Fruit fly (Drosophila melanogaster) whole organism, wandering third instar larva: ENCODE measurements around the gene Osi12.

Experiments
- CG32264 ChIP-seq: fragments of 200-800 bp; sonication (Bioruptor generic); optimal IDR thresholded peaks from 2 replicates; lab custom pipeline; 2016; ENCODE audit warnings: missing biosample characterization, missing genetic modification characterization
- Hr83 ChIP-seq: fragments of 200-300 bp; sonication (Bioruptor generic); optimal IDR thresholded peaks from 2 replicates; lab custom pipeline; 2016; ENCODE audit warnings: missing biosample characterization, mild to moderate bottlenecking, missing genetic modification characterization, moderate library complexity; ENCODE audit not compliant: poor library complexity, severe bottlenecking
- OdsH ChIP-seq: fragments of 200-800 bp; sonication (Bioruptor generic); optimal IDR thresholded peaks from 2 replicates; lab custom pipeline; 2016; ENCODE audit warnings: missing biosample characterization, mild to moderate bottlenecking, missing genetic modification characterization
- dsf ChIP-seq: sonication (Bioruptor generic); optimal IDR thresholded peaks from 2 replicates; lab custom pipeline; 2016; ENCODE audit warnings: missing biosample characterization, missing genetic modification characterization, borderline replicate concordance
- foxo ChIP-seq, 2 experiments: fragments of 200-800 bp; sonication (Bioruptor generic); optimal IDR thresholded peaks; 2 replicates in 1 of 2; 3 replicates in 1 of 2; lab custom pipeline; 2016 to 2017; ENCODE audit warnings: missing biosample characterization in 2 of 2, missing genetic modification characterization in 2 of 2
- fru ChIP-seq: fragments of 200-800 bp; sonication (Bioruptor generic); optimal IDR thresholded peaks from 3 replicates; lab custom pipeline; 2016; ENCODE audit warnings: missing biosample characterization, mild to moderate bottlenecking, missing genetic modification characterization
- h ChIP-seq: fragments of 200-800 bp; sonication (Bioruptor generic); optimal IDR thresholded peaks from 3 replicates; lab custom pipeline; 2016; ENCODE audit warnings: missing biosample characterization, mild to moderate bottlenecking, missing genetic modification characterization
- lola ChIP-seq: fragments of >200 bp; optimal IDR thresholded peaks from 2 replicates; lab custom pipeline; 2017; ENCODE audit warnings: missing biosample characterization, missing genetic modification characterization
- pan ChIP-seq: fragments of >200 bp; optimal IDR thresholded peaks from 2 replicates; lab custom pipeline; 2017
- rgr ChIP-seq: fragments of 200-800 bp; sonication (Bioruptor generic); optimal IDR thresholded peaks from 3 replicates; lab custom pipeline; 2016; ENCODE audit warnings: missing biosample characterization, mild to moderate bottlenecking, missing genetic modification characterization
- tai ChIP-seq: sonication (Bioruptor generic); optimal IDR thresholded peaks from 2 replicates; lab custom pipeline; 2016; ENCODE audit warnings: missing biosample characterization, missing genetic modification characterization
- woc ChIP-seq: sonication (Bioruptor generic); optimal IDR thresholded peaks from 2 replicates; lab custom pipeline; 2016; ENCODE audit warnings: missing biosample characterization, mild to moderate bottlenecking, missing genetic modification characterization

- TF ChIP-seq pan (no peak), Hr83 (GFP tag; lab: Kevin White, UChicago) (no peak), fru (GFP tag; lab: Kevin White, UChicago) (no peak), foxo (GFP tag; optimal IDR thresholded peaks at IDR 0.05; lab: Kevin White, UChicago) (no peak), h (no peak), dsf (GFP tag; lab: Kevin White, UChicago) (no peak), rgr (GFP tag; lab: Kevin White, UChicago) (no peak), tai (GFP tag; lab: Kevin White, UChicago) (no peak), woc (GFP tag; lab: Kevin White, UChicago) (no peak), OdsH (GFP tag; lab: Kevin White, UChicago) (no peak), CG32264 (GFP tag; lab: Kevin White, UChicago) (no peak), lola (GFP tag; lab: Kevin White, UChicago) (no peak)
Observed at dm6 chr3R:6291437-6291836, 13.1 kb downstream of the Osi12 start, which contains the start of gene Osi13.
